Worm (Caenorhabditis elegans): ENCODE data around the gene ape-1.

The ape-1 gene

ce11 chrV:11675638-11676037 is at the start of gene ape-1:
Gene ape-1 (plus strand): TSS chrV:11675938.
- TF ChIP-seq tbx-2 (tag; optimal IDR thresholded peaks at IDR 0.05), result no peak
- TF ChIP-seq unc-39 (tag; optimal IDR thresholded peaks at IDR 0.05), result no peak
- TF ChIP-seq snpc-4 (tag; optimal IDR thresholded peaks at IDR 0.05), result no peak
- TF ChIP-seq pha-4 (tag; optimal IDR thresholded peaks at IDR 0.05), result no peak
- no peak for TF ChIP-seq ceh-9 (tag; optimal IDR thresholded peaks at IDR 0.05)
- no peak for TF ChIP-seq R02D3.7 (tag; optimal IDR thresholded peaks at IDR 0.05)
- no peak for TF ChIP-seq mdl-1 (tag; optimal IDR thresholded peaks at IDR 0.05)
- TF ChIP-seq nhr-76 (tag; optimal IDR thresholded peaks at IDR 0.05), result no peak
- TF ChIP-seq ZK546.5 (tag; optimal IDR thresholded peaks at IDR 0.05), result no peak
- TF ChIP-seq ceh-16 (tag; optimal IDR thresholded peaks at IDR 0.05), result no peak

- TF ChIP-seq ZK546.5 (tag; optimal IDR thresholded peaks at IDR 0.05) (no peak), nhr-11 (tag; optimal IDR thresholded peaks at IDR 0.05) (no peak), unc-39 (tag; optimal IDR thresholded peaks at IDR 0.05) (no peak), nhr-12 (tag; optimal IDR thresholded peaks at IDR 0.05) (no peak), fkh-10 (GFP tag; optimal IDR thresholded peaks at IDR 0.05) (no peak), nhr-43 (tag; optimal IDR thresholded peaks at IDR 0.05; ENCODE audit: poor library complexity, severe bottlenecking) (no peak), elt-2 (tag; optimal IDR thresholded peaks at IDR 0.05) (peak; percentile 25), ztf-11 (tag; optimal IDR thresholded peaks at IDR 0.05) (no peak), sea-2 (GFP tag; optimal IDR thresholded peaks at IDR 0.05) (no peak), ceh-82 (tag; optimal IDR thresholded peaks at IDR 0.05) (no peak), tbx-2 (tag; optimal IDR thresholded peaks at IDR 0.05) (no peak), pha-4 (tag; optimal IDR thresholded peaks at IDR 0.05) (peak; percentile 15), egl-5 (tag; optimal IDR thresholded peaks at IDR 0.05) (no peak)
Observed at ce11 chrV:11627837-11628236, 47.9 kb upstream of the ape-1 start.

- peak; percentile 59 for TF ChIP-seq pqm-1 (tag; optimal IDR thresholded peaks at IDR 0.05)
- TF ChIP-seq hmg-11 (tag; optimal IDR thresholded peaks at IDR 0.05), result no peak
- TF ChIP-seq elt-2 (tag; optimal IDR thresholded peaks at IDR 0.05), result peak; percentile 92
Observed at ce11 chrV:11629222-11630026, 46.3 kb upstream of the ape-1 start, which contains the start of gene F35B12.10. Gene F35B12.10 (minus strand): TSS chrV:11629272.

- TF ChIP-seq fos-1 (tag; optimal IDR thresholded peaks at IDR 0.05) (no peak), mml-1 (tag; optimal IDR thresholded peaks at IDR 0.05) (no peak), ztf-11 (tag; optimal IDR thresholded peaks at IDR 0.05) (no peak), ceh-9 (tag; optimal IDR thresholded peaks at IDR 0.05) (no peak), nhr-76 (tag; optimal IDR thresholded peaks at IDR 0.05) (no peak), nhr-237 (tag; optimal IDR thresholded peaks at IDR 0.05) (no peak), fkh-2 (tag; optimal IDR thresholded peaks at IDR 0.05) (no peak), R02D3.7 (tag; optimal IDR thresholded peaks at IDR 0.05) (no peak), unc-62 (GFP tag; optimal IDR thresholded peaks at IDR 0.05) (no peak), daf-12 (tag; optimal IDR thresholded peaks at IDR 0.05) (no peak), nhr-11 (tag; optimal IDR thresholded peaks at IDR 0.05) (no peak), egl-27 (tag; optimal IDR thresholded peaks at IDR 0.05) (no peak), lsy-12 (tag; optimal IDR thresholded peaks at IDR 0.05) (no peak), pqm-1 (tag; optimal IDR thresholded peaks at IDR 0.05) (no peak), fkh-10 (GFP tag; optimal IDR thresholded peaks at IDR 0.05) (no peak), ama-1 (optimal IDR thresholded peaks at IDR 0.05) (no peak)
Observed at ce11 chrV:11631128-11631527, 44.6 kb upstream of the ape-1 start.

- no peak for TF ChIP-seq fkh-10 (GFP tag; optimal IDR thresholded peaks at IDR 0.05)
Observed at ce11 chrV:11635587-11635986, 40.2 kb upstream of the ape-1 start.

ce11 chrV:11637191-11637590 is 38.5 kb upstream of the ape-1 start, which contains the start of gene sipa-1:
Gene sipa-1 (minus strand): TSS chrV:11637291.
- TF ChIP-seq snpc-4 (tag; optimal IDR thresholded peaks at IDR 0.05), result no peak
- TF ChIP-seq ztf-11 (tag; optimal IDR thresholded peaks at IDR 0.05), result no peak
- no peak for TF ChIP-seq lin-15B (tag; optimal IDR thresholded peaks at IDR 0.05)
- TF ChIP-seq pqm-1 (tag; optimal IDR thresholded peaks at IDR 0.05), result no peak
- TF ChIP-seq sea-2 (GFP tag; optimal IDR thresholded peaks at IDR 0.05), result no peak

All from whole organism, L3 larva.